Worm (Caenorhabditis elegans) whole organism, L4 larva: ENCODE data around the gene mtpn-1.

Experiments
- F26F4.8 ChIP-seq: fragments of 200-800 bp; sonication (Bioruptor generic); conservative IDR thresholded peaks from 2 replicates; pipeline ENCODE4 v1.3.6; 2022; ENCODE audit warnings: missing genetic modification characterization, missing compliant biosample characterization
- R02D3.7 ChIP-seq: fragments of 150-350 bp; sonication (generic microtip); optimal IDR thresholded peaks from 3 replicates; lab custom pipeline; 2014; ENCODE audit warnings: missing biosample characterization, missing genetic modification characterization
- T20F7.1 ChIP-seq: fragments of 200-800 bp; sonication (Bioruptor generic); optimal IDR thresholded peaks from 2 replicates; lab custom pipeline; 2018; ENCODE audit warnings: mild to moderate bottlenecking, missing genetic modification characterization, missing compliant biosample characterization
- T26A8.4 ChIP-seq: fragments of 200-800 bp; sonication (Bioruptor generic); IDR thresholded peaks from 2 replicates; pipeline ENCODE4 v1.3.6; 2022; ENCODE audit warnings: missing genetic modification characterization, missing compliant biosample characterization
- Y105C5A.15 ChIP-seq: fragments of 200-800 bp; sonication (Bioruptor generic); IDR thresholded peaks from 2 replicates; pipeline ENCODE4 v1.3.6; 2022; ENCODE audit warnings: missing genetic modification characterization, missing compliant biosample characterization
- Y5F2A.4 ChIP-seq: fragments of 200-800 bp; sonication (Bioruptor generic); optimal IDR thresholded peaks from 2 replicates; lab custom pipeline; 2018; ENCODE audit warnings: mild to moderate bottlenecking, missing genetic modification characterization, missing compliant biosample characterization
- Y75B8A.6 ChIP-seq: fragments of 200-800 bp; sonication (Bioruptor generic); IDR thresholded peaks from 2 replicates; pipeline ENCODE4 v1.3.6; 2022; ENCODE audit warnings: missing genetic modification reagents, missing genetic modification characterization, missing compliant biosample characterization
- ZK546.5 ChIP-seq, 2 experiments: sonication (generic microtip); optimal IDR thresholded peaks; 2 replicates each; lab custom pipeline; 2017; ENCODE audit warnings: missing biosample characterization in 2 of 2, missing genetic modification characterization in 2 of 2
- aha-1 ChIP-seq: fragments of 150-350 bp; peaks from one replicate; lab custom pipeline; 2014; ENCODE audit warnings: missing biosample characterization, missing genetic modification characterization
- aly-2 ChIP-seq: sonication (generic microtip); optimal IDR thresholded peaks from 2 replicates; lab custom pipeline; 2018; ENCODE audit warnings: missing biosample characterization, missing genetic modification characterization
- ama-1 ChIP-seq: fragments of 150-350 bp; optimal IDR thresholded peaks from 2 replicates; lab custom pipeline; 2014; ENCODE audit warnings: inconsistent platforms, mixed read lengths
- attf-4 ChIP-seq: sonication (generic microtip); optimal IDR thresholded peaks from 3 replicates; lab custom pipeline; 2017; ENCODE audit warnings: missing biosample characterization, missing genetic modification characterization
- ceh-20 ChIP-seq: fragments of 200-800 bp; sonication (Bioruptor generic); IDR thresholded peaks from 2 replicates; pipeline ENCODE4 v1.3.6; 2022; ENCODE audit warnings: missing genetic modification reagents, missing genetic modification characterization, missing compliant biosample characterization
- ceh-28 ChIP-seq: fragments of 150-350 bp; optimal IDR thresholded peaks from 2 replicates; lab custom pipeline; 2014; ENCODE audit warnings: missing biosample characterization, missing genetic modification reagents, missing genetic modification characterization
- ceh-44 ChIP-seq: fragments of 200-800 bp; sonication (Bioruptor generic); IDR thresholded peaks from 2 replicates; pipeline ENCODE4 v1.3.6; 2022; ENCODE audit warnings: missing genetic modification reagents, missing genetic modification characterization, missing compliant biosample characterization
- daf-12 ChIP-seq: fragments of 150-350 bp; optimal IDR thresholded peaks from 2 replicates; lab custom pipeline; 2014; ENCODE audit warnings: missing biosample characterization, missing genetic modification reagents, missing genetic modification characterization
- daf-19 ChIP-seq: fragments of 200-800 bp; sonication (Bioruptor generic); conservative IDR thresholded peaks from 2 replicates; pipeline ENCODE4 v1.3.6; 2022; ENCODE audit warnings: missing genetic modification characterization, missing compliant biosample characterization
- daf-8 ChIP-seq: fragments of 200-800 bp; sonication (Bioruptor generic); IDR thresholded peaks from 2 replicates; pipeline ENCODE4 v1.3.6; 2022; ENCODE audit warnings: missing genetic modification characterization, missing compliant biosample characterization
- dpl-1 ChIP-seq: fragments of 150-350 bp; optimal IDR thresholded peaks from 2 replicates; lab custom pipeline; 2014; ENCODE audit warnings: missing biosample characterization, missing genetic modification reagents, missing genetic modification characterization
- egl-27 ChIP-seq: sonication (generic microtip); optimal IDR thresholded peaks from 3 replicates; lab custom pipeline; 2017; ENCODE audit warnings: missing biosample characterization, missing genetic modification reagents, missing genetic modification characterization
- egl-43 ChIP-seq: fragments of 200-800 bp; sonication (Bioruptor generic); IDR thresholded peaks from 2 replicates; pipeline ENCODE4 v1.3.6; 2022; ENCODE audit warnings: missing genetic modification reagents, missing genetic modification characterization, missing compliant biosample characterization
- fkh-10 ChIP-seq: fragments of 150-350 bp; optimal IDR thresholded peaks from 2 replicates; lab custom pipeline; 2014; ENCODE audit warnings: missing biosample characterization, missing genetic modification reagents, missing genetic modification characterization
- hlh-30 ChIP-seq: sonication (generic microtip); optimal IDR thresholded peaks from 2 replicates; lab custom pipeline; 2017; ENCODE audit warnings: antibody characterized with exemption, mild to moderate bottlenecking, missing genetic modification characterization, missing compliant biosample characterization; ENCODE audit not compliant: insufficient read depth
- hmg-1.1 ChIP-seq: fragments of 200-800 bp; sonication (Bioruptor generic); IDR thresholded peaks from 2 replicates; pipeline ENCODE4 v1.3.6; 2022; ENCODE audit warnings: missing genetic modification reagents, missing genetic modification characterization, missing compliant biosample characterization
- jun-1 ChIP-seq: fragments of 150-350 bp; optimal IDR thresholded peaks from 2 replicates; lab custom pipeline; 2014; ENCODE audit warnings: missing biosample characterization, missing genetic modification reagents, missing genetic modification characterization
- lim-7 ChIP-seq: fragments of 200-800 bp; sonication (Bioruptor generic); IDR thresholded peaks from 2 replicates; pipeline ENCODE4 v1.3.6; 2022; ENCODE audit warnings: missing genetic modification characterization, missing compliant biosample characterization
- lin-1 ChIP-seq: fragments of 200-800 bp; sonication (Bioruptor generic); IDR thresholded peaks from 2 replicates; pipeline ENCODE4 v1.3.6; 2022; ENCODE audit warnings: missing genetic modification reagents, missing genetic modification characterization, missing compliant biosample characterization
- lin-13 ChIP-seq: fragments of 150-350 bp; optimal IDR thresholded peaks from 2 replicates; lab custom pipeline; 2014; ENCODE audit warnings: missing biosample characterization, missing genetic modification reagents, missing genetic modification characterization
- lin-38 ChIP-seq: fragments of 200-800 bp; sonication (Bioruptor generic); IDR thresholded peaks from 2 replicates; pipeline ENCODE4 v1.3.6; 2022; ENCODE audit warnings: missing genetic modification reagents, missing genetic modification characterization, missing compliant biosample characterization
- lir-3 ChIP-seq: sonication (generic microtip); optimal IDR thresholded peaks from 2 replicates; lab custom pipeline; 2016; ENCODE audit warnings: mild to moderate bottlenecking, missing genetic modification characterization, missing compliant biosample characterization
- lsy-2 ChIP-seq, 2 experiments: fragments of 150-350 bp in 1 of 2; sonication (generic microtip) in 1 of 2; optimal IDR thresholded peaks; 2 replicates each; lab custom pipeline; 2014 to 2017; ENCODE audit warnings: missing biosample characterization in 2 of 2, missing genetic modification characterization in 2 of 2
- madf-9 ChIP-seq: fragments of 200-800 bp; sonication (Bioruptor generic); conservative IDR thresholded peaks from 2 replicates; pipeline ENCODE4 v1.3.6; 2022; ENCODE audit warnings: missing genetic modification reagents, missing genetic modification characterization, missing compliant biosample characterization
- mxl-2 ChIP-seq: fragments of 200-800 bp; sonication (Bioruptor generic); conservative IDR thresholded peaks from 2 replicates; pipeline ENCODE4 v1.3.6; 2022; ENCODE audit warnings: missing genetic modification reagents, missing genetic modification characterization, missing compliant biosample characterization
- mxl-3 ChIP-seq: fragments of 200-800 bp; sonication (Bioruptor generic); optimal IDR thresholded peaks from 2 replicates; lab custom pipeline; 2018; ENCODE audit warnings: mild to moderate bottlenecking, missing genetic modification characterization, missing compliant biosample characterization
- nhr-10 ChIP-seq: fragments of 150-350 bp; optimal IDR thresholded peaks from 2 replicates; lab custom pipeline; 2014; ENCODE audit warnings: missing biosample characterization, missing genetic modification characterization
- nhr-41 ChIP-seq: fragments of 200-800 bp; sonication (Bioruptor generic); IDR thresholded peaks from 2 replicates; pipeline ENCODE4 v1.3.6; 2022; ENCODE audit warnings: missing genetic modification reagents, missing genetic modification characterization, missing compliant biosample characterization
- nhr-48 ChIP-seq: sonication (generic microtip); optimal IDR thresholded peaks from 2 replicates; lab custom pipeline; 2016; ENCODE audit warnings: mild to moderate bottlenecking, missing genetic modification characterization, missing compliant biosample characterization
- nhr-76 ChIP-seq: fragments of 150-350 bp; optimal IDR thresholded peaks from 2 replicates; lab custom pipeline; 2014; ENCODE audit warnings: missing biosample characterization, missing genetic modification characterization
- nhr-77 ChIP-seq: fragments of 150-350 bp; optimal IDR thresholded peaks from 2 replicates; lab custom pipeline; 2014; ENCODE audit warnings: missing biosample characterization, missing genetic modification characterization
- pqm-1 ChIP-seq: sonication (generic microtip); optimal IDR thresholded peaks from 2 replicates; lab custom pipeline; 2017; ENCODE audit warnings: missing biosample characterization, missing genetic modification characterization
- sdz-12 ChIP-seq: fragments of 200-800 bp; sonication (Bioruptor generic); optimal IDR thresholded peaks from 2 replicates; lab custom pipeline; 2018; ENCODE audit warnings: mild to moderate bottlenecking, missing genetic modification characterization, missing compliant biosample characterization
- set-16 ChIP-seq: fragments of 200-800 bp; sonication (Bioruptor generic); IDR thresholded peaks from 2 replicates; pipeline ENCODE4 v1.3.6; 2022; ENCODE audit warnings: missing genetic modification reagents, missing genetic modification characterization, missing compliant biosample characterization
- snpc-4 ChIP-seq: fragments of 150-350 bp; optimal IDR thresholded peaks from 2 replicates; lab custom pipeline; 2014; ENCODE audit warnings: missing biosample characterization, missing genetic modification characterization
- spr-3 ChIP-seq: fragments of 200-800 bp; sonication (Bioruptor generic); optimal IDR thresholded peaks from 2 replicates; lab custom pipeline; 2018; ENCODE audit warnings: mild to moderate bottlenecking, missing genetic modification characterization, missing compliant biosample characterization
- tag-97 ChIP-seq: fragments of 200-800 bp; sonication (Bioruptor generic); IDR thresholded peaks from 2 replicates; pipeline ENCODE4 v1.3.6; 2022; ENCODE audit warnings: missing genetic modification characterization, missing compliant biosample characterization
- unc-130 ChIP-seq: sonication (generic microtip); optimal IDR thresholded peaks from 2 replicates; lab custom pipeline; 2016; ENCODE audit warnings: missing genetic modification reagents, missing genetic modification characterization, missing compliant biosample characterization
- unc-39 ChIP-seq: sonication (generic microtip); optimal IDR thresholded peaks from 2 replicates; lab custom pipeline; 2017; ENCODE audit warnings: missing biosample characterization, missing genetic modification characterization
- unc-62 ChIP-seq, 3 experiments: fragments of 150-350 bp in 1 of 3; sonication (generic microtip); optimal IDR thresholded peaks in 2 of 3; peaks in 1 of 3; 1 replicate in 1 of 3; 2 replicates in 2 of 3; lab custom pipeline; 2014 to 2017; ENCODE audit warnings: missing biosample characterization in 3 of 3, missing genetic modification characterization in 3 of 3, missing genetic modification reagents in 3 of 3, missing genotype in 1 of 3
- vab-7 ChIP-seq: fragments of 200-800 bp; sonication (Bioruptor generic); IDR thresholded peaks from 2 replicates; pipeline ENCODE4 v1.3.6; 2022; ENCODE audit warnings: missing genetic modification reagents, missing genetic modification characterization, missing compliant biosample characterization
- zag-1 ChIP-seq: fragments of 150-350 bp; optimal IDR thresholded peaks from 2 replicates; lab custom pipeline; 2014; ENCODE audit warnings: missing biosample characterization, missing genetic modification characterization
- zip-11 ChIP-seq: fragments of 200-800 bp; sonication (Bioruptor generic); IDR thresholded peaks from 2 replicates; pipeline ENCODE4 v1.3.6; 2022; ENCODE audit warnings: missing genetic modification characterization, missing compliant biosample characterization
- zip-2 ChIP-seq: fragments of 150-350 bp; optimal IDR thresholded peaks from 2 replicates; lab custom pipeline; 2014; ENCODE audit warnings: missing biosample characterization, missing genetic modification characterization
- ztf-11 ChIP-seq: fragments of 150-350 bp; optimal IDR thresholded peaks from 2 replicates; lab custom pipeline; 2014; ENCODE audit warnings: missing biosample characterization, missing genetic modification characterization
- ztf-7 ChIP-seq: fragments of 150-350 bp; optimal IDR thresholded peaks from 2 replicates; lab custom pipeline; 2014; ENCODE audit warnings: missing biosample characterization, missing genetic modification characterization

Gene mtpn-1

ce11 chrX:2432459-2432858, 25.2 kb downstream of the mtpn-1 start:
- no peak for TF ChIP-seq hmg-1.1
- TF ChIP-seq T20F7.1 (GFP tag; lab: Kevin White, UChicago) = no peak
- TF ChIP-seq nhr-76 = no peak
- TF ChIP-seq Y105C5A.15 (GFP tag; lab: Robert Waterston, UW) = no peak
- peak; percentile 23 for TF ChIP-seq nhr-77 (tag; lab: Kevin White, UChicago)
- TF ChIP-seq unc-62 (GFP tag; optimal IDR thresholded peaks at IDR 0.05 in 1 of 2; lab: Kevin White, UChicago) = no peak
- no peak for TF ChIP-seq unc-62 (tag; optimal IDR thresholded peaks at IDR 0.05; lab: Kevin White, UChicago)
- peak; percentile 66 for TF ChIP-seq lin-13 (GFP tag; lab: Kevin White, UChicago)
- no peak for TF ChIP-seq ZK546.5 (tag; optimal IDR thresholded peaks at IDR 0.05; lab: Kevin White, UChicago)
- TF ChIP-seq Y5F2A.4 = no peak
- TF ChIP-seq ztf-7 = no peak
- TF ChIP-seq ztf-11 (tag; lab: Kevin White, UChicago) = no peak
- no peak for TF ChIP-seq fkh-10 (GFP tag; lab: Kevin White, UChicago)
- no peak for TF ChIP-seq nhr-10 (tag; lab: Kevin White, UChicago)
- no peak for TF ChIP-seq aha-1 (tag; lab: Kevin White, UChicago)
- no peak for TF ChIP-seq T26A8.4
- TF ChIP-seq lin-38 (GFP tag; lab: Robert Waterston, UW) = no peak
- TF ChIP-seq mxl-3 = peak; percentile 83
- TF ChIP-seq hlh-30 = peak; percentile 59
- no peak for TF ChIP-seq ceh-28 (tag; lab: Kevin White, UChicago)
- no peak for TF ChIP-seq zip-2 (tag; lab: Kevin White, UChicago)
- TF ChIP-seq vab-7 (GFP tag; lab: Robert Waterston, UW) = no peak
- TF ChIP-seq snpc-4 (tag; lab: Kevin White, UChicago) = no peak
- TF ChIP-seq egl-43 (GFP tag; lab: Robert Waterston, UW) = peak; percentile 88
- TF ChIP-seq sdz-12 (GFP tag; lab: Kevin White, UChicago) = no peak
- TF ChIP-seq pqm-1 (tag; lab: Kevin White, UChicago) = peak; percentile 50
- TF ChIP-seq ceh-20 (GFP tag; lab: Robert Waterston, UW) = no peak
- no peak for TF ChIP-seq spr-3 (GFP tag; lab: Kevin White, UChicago)
- TF ChIP-seq set-16 (GFP tag; lab: Robert Waterston, UW) = peak; percentile 96
- TF ChIP-seq tag-97 (GFP tag; lab: Robert Waterston, UW) = no peak
- TF ChIP-seq nhr-41 (GFP tag; lab: Robert Waterston, UW) = no peak
- TF ChIP-seq R02D3.7 (tag; lab: Kevin White, UChicago) = no peak
- TF ChIP-seq aly-2 = no peak
- TF ChIP-seq madf-9 (GFP tag; lab: Robert Waterston, UW) = peak; percentile 58
- TF ChIP-seq unc-130 = no peak
- TF ChIP-seq ceh-44 (GFP tag; lab: Robert Waterston, UW) = no peak
- TF ChIP-seq lsy-2 (tag; optimal IDR thresholded peaks at IDR 0.05; lab: Kevin White, UChicago) = peak in 1 of 2 experiments; percentile 59
- 0 out of 2 replicates have a peak, but pooled peaks have one; percentile 27 for TF ChIP-seq lin-1 (GFP tag; lab: Robert Waterston, UW)
- no peak for TF ChIP-seq zip-11
- no peak for TF ChIP-seq Y75B8A.6 (GFP tag; lab: Robert Waterston, UW)
- TF ChIP-seq egl-27 (tag; lab: Kevin White, UChicago) = no peak
- TF ChIP-seq lir-3 (tag; lab: Kevin White, UChicago) = no peak
- TF ChIP-seq daf-8 (GFP tag; lab: Robert Waterston, UW) = no peak
- no peak for TF ChIP-seq lim-7 (GFP tag; lab: Robert Waterston, UW)
- no peak for TF ChIP-seq F26F4.8
- no peak for TF ChIP-seq nhr-48 (tag; lab: Kevin White, UChicago)
- no peak for TF ChIP-seq daf-19
- TF ChIP-seq mxl-2 (GFP tag; lab: Robert Waterston, UW) = no peak
- TF ChIP-seq attf-4 (tag; lab: Kevin White, UChicago) = no peak
- TF ChIP-seq unc-39 (tag; lab: Kevin White, UChicago) = no peak
- no peak for TF ChIP-seq ama-1
- no peak for TF ChIP-seq daf-12 (tag; lab: Kevin White, UChicago)
- TF ChIP-seq dpl-1 (GFP tag; lab: Kevin White, UChicago) = peak; percentile 15
- no peak for TF ChIP-seq zag-1
- TF ChIP-seq jun-1 (tag; lab: Kevin White, UChicago) = peak; percentile 34
